Worm (Caenorhabditis elegans) whole organism, early embryonic: ENCODE data around the gene mlp-1.

Source experiments
- B0310.2 ChIP-seq: sonication (generic microtip); optimal IDR thresholded peaks from 2 replicates; lab custom pipeline; 2016; ENCODE audit warnings: mild to moderate bottlenecking, missing genetic modification characterization, missing compliant biosample characterization
- F13C5.2 ChIP-seq: sonication (generic microtip); optimal IDR thresholded peaks from 2 replicates; lab custom pipeline; 2017; ENCODE audit warnings: mild to moderate bottlenecking, missing genetic modification characterization, inconsistent platforms, missing compliant biosample characterization
- aly-1 ChIP-seq: sonication (generic microtip); optimal IDR thresholded peaks from 2 replicates; lab custom pipeline; 2016; ENCODE audit warnings: missing genetic modification characterization, missing compliant biosample characterization
- ama-1 ChIP-seq: fragments of 150-350 bp; optimal IDR thresholded peaks from 2 replicates; lab custom pipeline; 2014
- ceh-13 ChIP-seq: fragments of 200-800 bp; sonication (Bioruptor generic); optimal IDR thresholded peaks from 2 replicates; lab custom pipeline; 2018; ENCODE audit warnings: mild to moderate bottlenecking, missing genetic modification characterization, missing compliant biosample characterization
- ceh-36 ChIP-seq: sonication (generic microtip); optimal IDR thresholded peaks from 2 replicates; lab custom pipeline; 2016; ENCODE audit warnings: missing genetic modification characterization, inconsistent platforms, missing compliant biosample characterization
- ets-7 ChIP-seq: sonication (generic microtip); optimal IDR thresholded peaks from 2 replicates; lab custom pipeline; 2016; ENCODE audit warnings: missing genotype, missing genetic modification characterization, missing compliant biosample characterization
- flt-1 ChIP-seq: fragments of 200-800 bp; sonication (Bioruptor generic); IDR thresholded peaks from 2 replicates; pipeline ENCODE4 v1.3.6; 2022; ENCODE audit warnings: missing genetic modification characterization, missing compliant biosample characterization
- hmbx-1 ChIP-seq: sonication (generic microtip); optimal IDR thresholded peaks from 2 replicates; lab custom pipeline; 2016; ENCODE audit warnings: mild to moderate bottlenecking, missing genetic modification characterization, missing compliant biosample characterization
- hmg-4 ChIP-seq: fragments of 200-800 bp; sonication (Bioruptor generic); optimal IDR thresholded peaks from 2 replicates; lab custom pipeline; 2018; ENCODE audit warnings: mild to moderate bottlenecking, missing genetic modification characterization, missing compliant biosample characterization
- hnd-1 ChIP-seq: sonication (generic microtip); optimal IDR thresholded peaks from 2 replicates; lab custom pipeline; 2016; ENCODE audit warnings: missing genetic modification characterization, missing compliant biosample characterization
- pes-1 ChIP-seq: fragments of 200-800 bp; sonication (Bioruptor generic); IDR thresholded peaks from 2 replicates; pipeline ENCODE4 v1.3.6; 2022; ENCODE audit warnings: missing genetic modification reagents, missing genetic modification characterization, missing compliant biosample characterization
- scrt-1 ChIP-seq: fragments of 200-800 bp; sonication (Bioruptor generic); IDR thresholded peaks from 2 replicates; pipeline ENCODE4 v1.3.6; 2022; ENCODE audit warnings: missing genetic modification characterization, missing compliant biosample characterization
- sea-1 ChIP-seq: fragments of 200-800 bp; sonication (Bioruptor generic); conservative IDR thresholded peaks from 2 replicates; pipeline ENCODE4 v1.3.6; 2022; ENCODE audit warnings: missing genetic modification characterization, missing compliant biosample characterization
- tbx-11 ChIP-seq: fragments of 200-800 bp; sonication (Bioruptor generic); IDR thresholded peaks from 2 replicates; pipeline ENCODE4 v1.3.6; 2022; ENCODE audit warnings: missing genetic modification characterization, missing compliant biosample characterization
- tbx-37 ChIP-seq: fragments of 200-800 bp; sonication (Bioruptor generic); conservative IDR thresholded peaks from 2 replicates; pipeline ENCODE4 v1.3.6; 2022; ENCODE audit warnings: missing genetic modification reagents, missing genetic modification characterization, missing compliant biosample characterization
- tra-4 ChIP-seq: sonication (generic microtip); optimal IDR thresholded peaks from 2 replicates; lab custom pipeline; 2017; ENCODE audit warnings: missing genetic modification characterization, missing compliant biosample characterization

mlp-1 gene

DNA sequence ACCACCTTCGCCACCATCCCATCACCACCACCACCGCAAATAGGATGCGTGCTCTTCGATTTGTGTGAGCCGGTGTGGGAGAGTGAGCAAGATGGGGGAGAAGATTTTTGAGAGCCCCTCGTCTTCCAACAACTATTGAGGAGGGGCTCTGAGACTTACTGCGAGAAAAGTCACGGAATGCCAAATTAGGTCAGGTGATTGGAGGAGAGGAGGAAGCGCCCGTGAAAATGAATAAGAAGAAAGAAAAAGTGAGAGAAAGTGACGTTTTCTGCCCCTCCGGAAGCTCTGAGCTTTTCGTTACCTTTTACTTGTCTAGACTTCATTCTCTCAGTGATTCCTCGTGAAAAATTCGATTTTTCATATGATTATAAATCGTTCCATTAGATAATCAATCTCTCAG, 23.8 kb upstream of the mlp-1 start:
- TF ChIP-seq tra-4 (no peak), B0310.2 (tag; lab: Kevin White, UChicago) (no peak), hmg-4 (GFP tag; lab: Kevin White, UChicago) (no peak), tbx-37 (GFP tag; lab: Robert Waterston, UW) (no peak), scrt-1 (GFP tag; lab: Robert Waterston, UW) (no peak), ets-7 (no peak), ceh-36 (tag; lab: Kevin White, UChicago) (no peak), ama-1 (lab: Kevin White, UChicago) (no peak), hmbx-1 (tag; lab: Kevin White, UChicago) (no peak), tbx-11 (GFP tag; lab: Robert Waterston, UW) (no peak), aly-1 (tag; lab: Kevin White, UChicago) (no peak), ceh-13 (GFP tag; lab: Kevin White, UChicago) (no peak), flt-1 (GFP tag; lab: Robert Waterston, UW) (no peak), F13C5.2 (tag; lab: Kevin White, UChicago) (no peak), pes-1 (GFP tag; lab: Robert Waterston, UW) (no peak), sea-1 (GFP tag; lab: Robert Waterston, UW) (no peak)

DNA sequence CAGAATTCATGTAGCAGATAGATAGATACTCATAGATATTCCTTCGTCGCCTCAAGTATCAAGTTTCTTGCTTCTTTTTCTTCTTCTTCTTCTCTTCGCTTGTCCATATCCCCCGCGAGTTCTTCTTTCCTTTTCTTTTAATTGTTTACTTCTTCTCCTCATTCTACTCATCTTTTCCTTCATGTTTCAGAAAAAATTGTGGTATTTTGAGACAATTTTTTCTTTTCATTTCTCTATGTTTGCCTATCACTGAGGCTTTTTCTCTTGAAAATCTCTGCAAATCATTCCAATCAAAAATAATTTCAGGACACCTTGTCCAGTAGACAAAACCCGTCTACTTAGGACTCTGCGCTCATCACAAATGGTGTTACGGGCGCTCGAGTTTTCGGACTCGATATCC, 18.1 kb upstream of the mlp-1 start, which contains the start of gene T04C9.1:
TSS of gene T04C9.1 (plus strand) at position 301 of the 400 bp plus-strand sequence.
- TF ChIP-seq B0310.2 (tag; lab: Kevin White, UChicago): no peak
- no peak for TF ChIP-seq scrt-1 (GFP tag; lab: Robert Waterston, UW)
- no peak for TF ChIP-seq pes-1 (GFP tag; lab: Robert Waterston, UW)
- no peak for TF ChIP-seq hnd-1 (tag; lab: Kevin White, UChicago)
- no peak for TF ChIP-seq tbx-37 (GFP tag; lab: Robert Waterston, UW)
- TF ChIP-seq ceh-13 (GFP tag; lab: Kevin White, UChicago): no peak
- no peak for TF ChIP-seq tbx-11 (GFP tag; lab: Robert Waterston, UW)
- no peak for TF ChIP-seq flt-1 (GFP tag; lab: Robert Waterston, UW)
- no peak for TF ChIP-seq aly-1 (tag; lab: Kevin White, UChicago)
- no peak for TF ChIP-seq sea-1 (GFP tag; lab: Robert Waterston, UW)
- no peak for TF ChIP-seq hmg-4 (GFP tag; lab: Kevin White, UChicago)
- TF ChIP-seq hmbx-1 (tag; lab: Kevin White, UChicago): no peak
- no peak for TF ChIP-seq ets-7
- TF ChIP-seq ceh-36 (tag; lab: Kevin White, UChicago): no peak
- TF ChIP-seq tra-4: no peak
- TF ChIP-seq F13C5.2 (tag; lab: Kevin White, UChicago): no peak
- no peak for TF ChIP-seq ama-1 (lab: Kevin White, UChicago)

DNA sequence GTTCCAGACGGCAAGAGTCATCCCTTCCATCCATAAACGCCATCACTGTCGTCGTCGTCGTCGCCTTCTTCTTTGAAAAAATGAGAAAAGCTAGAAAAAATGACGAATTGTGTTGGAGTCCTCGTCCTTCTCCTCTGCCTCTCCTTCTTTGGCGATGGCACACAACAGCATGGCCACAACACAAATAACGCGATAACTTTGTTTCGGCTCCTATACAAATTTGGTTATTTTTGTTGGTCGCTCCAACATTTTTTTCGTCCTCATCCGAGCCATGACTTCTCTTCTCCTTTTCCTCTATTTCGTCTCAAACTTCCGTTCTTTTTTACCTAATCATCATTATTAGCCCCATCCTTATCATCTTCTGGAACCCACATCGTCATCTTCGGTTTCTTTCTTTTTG, 17.2 kb upstream of the mlp-1 start:
- no peak for TF ChIP-seq tbx-37 (GFP tag; lab: Robert Waterston, UW)
- no peak for TF ChIP-seq pes-1 (GFP tag; lab: Robert Waterston, UW)
- no peak for TF ChIP-seq hmg-4 (GFP tag; lab: Kevin White, UChicago)
- TF ChIP-seq ama-1 (lab: Kevin White, UChicago): no peak

DNA sequence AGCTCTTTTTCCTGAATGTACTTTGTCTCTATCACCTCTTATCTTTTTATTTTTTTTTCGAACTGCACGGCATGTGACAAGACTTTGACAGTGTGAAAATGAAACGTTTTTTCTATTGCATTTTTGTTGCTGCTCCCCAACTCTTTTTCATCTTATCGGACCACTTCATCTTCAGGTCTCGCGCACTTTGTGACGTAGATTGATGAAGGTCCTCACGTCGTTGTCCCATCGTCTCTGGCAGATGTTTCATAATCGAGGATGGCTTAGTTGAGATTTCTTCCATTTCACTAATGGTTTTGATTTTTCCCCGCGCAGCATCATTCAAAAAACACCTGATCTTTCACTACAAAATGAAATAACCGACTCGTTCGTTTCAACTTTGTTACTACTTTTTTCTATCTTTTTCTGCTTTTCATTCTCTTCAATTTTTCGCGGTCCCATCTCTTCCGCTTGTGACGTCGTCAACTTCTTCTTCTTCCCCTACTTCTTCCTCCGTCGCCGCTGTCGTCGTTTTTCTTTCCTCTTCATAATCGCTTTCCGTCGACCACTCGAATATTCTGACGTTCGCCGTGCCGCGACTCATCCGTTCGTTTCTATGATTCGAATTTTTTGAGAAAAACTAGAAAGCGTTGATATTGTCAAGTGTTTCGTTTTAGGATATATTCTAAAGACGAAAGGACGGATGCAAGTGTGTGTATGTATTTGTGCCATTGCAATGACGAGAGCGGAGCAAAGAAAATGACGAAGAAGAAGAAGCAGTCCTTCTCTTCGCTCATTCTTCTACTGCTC, 16.5 kb upstream of the mlp-1 start, which contains the start of gene T04C9.2:
TSS of gene T04C9.2 (plus strand) at position 739 of the 789 bp plus-strand sequence.
- TF ChIP-seq hmg-4 (GFP tag; lab: Kevin White, UChicago) (no peak), tbx-11 (GFP tag; lab: Robert Waterston, UW) (no peak), tbx-37 (GFP tag; lab: Robert Waterston, UW) (no peak), aly-1 (tag; lab: Kevin White, UChicago) (no peak), scrt-1 (GFP tag; lab: Robert Waterston, UW) (no peak), B0310.2 (tag; lab: Kevin White, UChicago) (no peak), tra-4 (no peak), flt-1 (GFP tag; lab: Robert Waterston, UW) (no peak), sea-1 (GFP tag; lab: Robert Waterston, UW) (no peak), ama-1 (lab: Kevin White, UChicago) (no peak), ceh-13 (GFP tag; lab: Kevin White, UChicago) (no peak), hnd-1 (tag; lab: Kevin White, UChicago) (no peak), hmbx-1 (tag; lab: Kevin White, UChicago) (no peak), ets-7 (no peak), ceh-36 (tag; lab: Kevin White, UChicago) (no peak), pes-1 (GFP tag; lab: Robert Waterston, UW) (no peak), F13C5.2 (tag; lab: Kevin White, UChicago) (no peak)

DNA sequence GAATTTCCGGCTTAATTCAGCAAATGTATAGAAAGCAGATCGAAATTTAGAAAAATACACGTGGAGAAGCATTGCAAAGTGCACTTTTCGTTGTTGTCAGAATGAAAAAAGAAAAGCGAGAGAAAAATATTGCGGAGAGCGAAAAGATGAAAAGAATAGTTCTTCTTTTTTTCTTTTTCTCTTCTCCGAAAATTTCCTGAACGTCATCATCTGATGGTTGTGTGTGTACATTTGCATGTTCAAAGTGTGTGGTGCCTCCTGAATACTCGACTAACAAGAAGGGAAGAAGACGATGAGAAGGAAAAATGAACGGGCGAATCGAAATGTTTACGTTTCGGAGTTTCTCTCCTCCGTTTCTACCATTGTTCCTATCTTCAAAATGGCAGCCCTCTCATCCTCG, 15.2 kb upstream of the mlp-1 start:
- TF ChIP-seq hmg-4 (GFP tag; lab: Kevin White, UChicago): no peak
- TF ChIP-seq hmbx-1 (tag; lab: Kevin White, UChicago): no peak
- no peak for TF ChIP-seq ceh-13 (GFP tag; lab: Kevin White, UChicago)
- TF ChIP-seq scrt-1 (GFP tag; lab: Robert Waterston, UW): no peak
- no peak for TF ChIP-seq flt-1 (GFP tag; lab: Robert Waterston, UW)
- no peak for TF ChIP-seq tbx-37 (GFP tag; lab: Robert Waterston, UW)
- TF ChIP-seq ama-1 (lab: Kevin White, UChicago): no peak

DNA sequence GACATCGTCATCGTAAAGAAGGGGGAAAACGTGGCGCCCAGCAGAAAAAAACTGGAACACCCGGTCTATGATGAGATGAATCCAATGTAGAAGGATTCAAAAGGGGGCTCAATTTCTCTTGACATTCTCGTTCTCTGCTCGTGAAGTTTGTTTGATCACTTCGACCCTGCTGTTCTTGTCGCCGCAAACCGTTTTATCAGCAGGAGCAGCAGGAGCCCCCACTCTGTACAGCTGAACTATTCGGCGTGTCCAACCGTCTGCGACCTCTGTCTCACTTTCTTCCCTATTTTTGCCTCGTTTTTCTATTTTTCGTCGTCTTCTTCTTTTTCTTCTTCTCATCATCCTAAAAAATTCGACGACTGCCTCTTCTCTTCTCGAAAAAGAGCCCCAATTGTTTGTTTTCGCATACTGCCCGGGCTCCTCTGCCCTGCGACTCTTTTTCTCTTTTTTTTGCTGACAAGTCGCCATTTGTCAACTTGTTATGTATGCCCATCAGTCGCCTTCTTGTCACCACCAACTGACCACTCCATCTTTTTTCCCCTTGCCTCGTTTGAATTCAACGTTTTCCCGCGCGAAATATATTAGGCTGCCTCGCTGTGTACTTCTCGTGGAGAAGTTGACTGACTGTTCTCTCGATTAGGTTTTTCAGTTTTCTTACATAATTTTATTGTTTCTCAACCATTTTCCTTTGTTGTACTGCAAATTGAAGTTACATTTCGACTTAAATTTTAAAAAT, 14.3 kb upstream of the mlp-1 start:
- TF ChIP-seq flt-1 (GFP tag; lab: Robert Waterston, UW): no peak
- TF ChIP-seq tbx-11 (GFP tag; lab: Robert Waterston, UW): no peak
- no peak for TF ChIP-seq ets-7
- TF ChIP-seq aly-1 (tag; lab: Kevin White, UChicago): no peak
- no peak for TF ChIP-seq ceh-36 (tag; lab: Kevin White, UChicago)
- no peak for TF ChIP-seq hnd-1 (tag; lab: Kevin White, UChicago)
- TF ChIP-seq sea-1 (GFP tag; lab: Robert Waterston, UW): no peak
- TF ChIP-seq hmg-4 (GFP tag; lab: Kevin White, UChicago): no peak
- no peak for TF ChIP-seq tra-4
